Fruit fly (Drosophila melanogaster) whole organism, embryonic: ENCODE data around the gene CG18473.

Experiments
- Abd-B ChIP-seq: fragments of 200-800 bp; sonication (Bioruptor generic); optimal IDR thresholded peaks from 2 replicates; lab custom pipeline; 2018; ENCODE audit warnings: missing biosample characterization, mild to moderate bottlenecking, missing genetic modification characterization, moderate library complexity
- B-H2 ChIP-seq: fragments of 200-800 bp; sonication (Bioruptor generic); optimal IDR thresholded peaks from 2 replicates; lab custom pipeline; 2018; ENCODE audit warnings: missing biosample characterization, mild to moderate bottlenecking, missing genetic modification characterization
- CG10321 ChIP-seq: fragments of 200-800 bp; sonication (Bioruptor generic); IDR thresholded peaks from 2 replicates; pipeline ENCODE4 v1.3.6; 2022; ENCODE audit warnings: missing biosample characterization, missing genetic modification characterization
- CG12219 ChIP-seq: fragments of 200-800 bp; sonication (Bioruptor generic); optimal IDR thresholded peaks from 3 replicates; lab custom pipeline; 2018; ENCODE audit warnings: missing biosample characterization, mild to moderate bottlenecking, missing genetic modification characterization
- CG1233 ChIP-seq: fragments of 200-800 bp; sonication (Bioruptor generic); optimal IDR thresholded peaks from 4 replicates; lab custom pipeline; 2018; ENCODE audit warnings: missing biosample characterization, mild to moderate bottlenecking, missing genetic modification characterization
- CG12769 ChIP-seq: fragments of 200-800 bp; sonication (Bioruptor generic); optimal IDR thresholded peaks from 2 replicates; lab custom pipeline; 2019; ENCODE audit warnings: missing biosample characterization, mild to moderate bottlenecking, missing genetic modification characterization, moderate library complexity
- CG13287 ChIP-seq: fragments of 200-800 bp; sonication (Bioruptor generic); IDR thresholded peaks from 2 replicates; pipeline ENCODE4 v1.3.6; 2022; ENCODE audit warnings: missing biosample characterization, missing genetic modification characterization; ENCODE audit not compliant: partially characterized antibody
- CG13424 ChIP-seq: fragments of 200-800 bp; sonication (Bioruptor generic); optimal IDR thresholded peaks from 2 replicates; lab custom pipeline; 2019; ENCODE audit warnings: missing biosample characterization, mild to moderate bottlenecking, missing genetic modification characterization, moderate library complexity
- CG13775 ChIP-seq: fragments of 200-800 bp; sonication (Bioruptor generic); optimal IDR thresholded peaks from 3 replicates; lab custom pipeline; 2017; ENCODE audit warnings: missing biosample characterization, mild to moderate bottlenecking, missing genetic modification characterization
- CG17328 ChIP-seq: fragments of 200-800 bp; sonication (Bioruptor generic); IDR thresholded peaks from 2 replicates; pipeline ENCODE4 v1.3.6; 2022; ENCODE audit warnings: missing biosample characterization, missing genetic modification characterization
- CG17359 ChIP-seq: fragments of 200-800 bp; sonication (Bioruptor generic); optimal IDR thresholded peaks from 3 replicates; lab custom pipeline; 2018; ENCODE audit warnings: missing biosample characterization, mild to moderate bottlenecking, missing genetic modification characterization, moderate library complexity
- CG17568 ChIP-seq: fragments of 200-800 bp; sonication (Bioruptor generic); optimal IDR thresholded peaks from 2 replicates; lab custom pipeline; 2018; ENCODE audit warnings: missing biosample characterization, mild to moderate bottlenecking, missing genetic modification characterization, moderate library complexity
- CG18619 ChIP-seq: fragments of 200-800 bp; sonication (Bioruptor generic); optimal IDR thresholded peaks from 3 replicates; lab custom pipeline; 2017; ENCODE audit warnings: missing biosample characterization, mild to moderate bottlenecking, missing genetic modification characterization
- CG2116 ChIP-seq: fragments of 200-800 bp; sonication (Bioruptor generic); optimal IDR thresholded peaks from 3 replicates; lab custom pipeline; 2018; ENCODE audit warnings: missing biosample characterization, mild to moderate bottlenecking, missing genetic modification characterization
- CG2202 ChIP-seq: fragments of 200-800 bp; sonication (Bioruptor generic); optimal IDR thresholded peaks from 2 replicates; lab custom pipeline; 2018; ENCODE audit warnings: missing biosample characterization, mild to moderate bottlenecking, missing genetic modification characterization
- CG2712 ChIP-seq: fragments of 200-800 bp; optimal IDR thresholded peaks from 3 replicates; lab custom pipeline; 2019; ENCODE audit warnings: missing biosample characterization, mild to moderate bottlenecking, missing genetic modification characterization, moderate library complexity
- CG2875 ChIP-seq: fragments of 200-800 bp; sonication (Bioruptor generic); optimal IDR thresholded peaks from 2 replicates; lab custom pipeline; 2017; ENCODE audit warnings: missing biosample characterization, mild to moderate bottlenecking, missing genetic modification characterization, missing genetic modification reagents
- CG30403 ChIP-seq: fragments of 200-800 bp; sonication (Bioruptor generic); optimal IDR thresholded peaks from 3 replicates; lab custom pipeline; 2016; ENCODE audit warnings: missing biosample characterization, missing genetic modification characterization
- CG3407 ChIP-seq: fragments of 200-800 bp; sonication (Bioruptor generic); optimal IDR thresholded peaks from 2 replicates; lab custom pipeline; 2018; ENCODE audit warnings: missing biosample characterization, mild to moderate bottlenecking, missing genetic modification characterization
- CG4360 ChIP-seq: fragments of 200-800 bp; sonication (Bioruptor generic); IDR thresholded peaks from 2 replicates; pipeline ENCODE4 v1.3.6; 2022; ENCODE audit warnings: missing biosample characterization, missing genetic modification characterization
- CG7745 ChIP-seq: fragments of 200-800 bp; sonication (Bioruptor generic); optimal IDR thresholded peaks from 2 replicates; lab custom pipeline; 2018; ENCODE audit warnings: missing biosample characterization, mild to moderate bottlenecking, missing genetic modification characterization, moderate library complexity
- Dbx ChIP-seq: fragments of 200-800 bp; sonication (Bioruptor generic); IDR thresholded peaks from 3 replicates; pipeline ENCODE4 v1.3.6; 2022; ENCODE audit warnings: missing biosample characterization, missing genetic modification characterization
- Deaf1 ChIP-seq: fragments of 200-800 bp; optimal IDR thresholded peaks from 3 replicates; lab custom pipeline; 2019; ENCODE audit warnings: missing biosample characterization, mild to moderate bottlenecking, missing genetic modification characterization, moderate library complexity
- Dfd ChIP-seq, 2 experiments: fragments of >200 bp; optimal IDR thresholded peaks; 2 replicates each; lab custom pipeline; 2017; ENCODE audit warnings: missing biosample characterization in 2 of 2, missing genetic modification characterization in 2 of 2
- GATAe ChIP-seq: fragments of 200-800 bp; sonication (Bioruptor generic); conservative IDR thresholded peaks from 2 replicates; pipeline ENCODE4 v1.3.6; 2022; ENCODE audit warnings: missing biosample characterization, missing genetic modification characterization
- H2.0 ChIP-seq: fragments of 200-800 bp; sonication (Bioruptor generic); IDR thresholded peaks from 2 replicates; pipeline ENCODE4 v1.3.6; 2022; ENCODE audit warnings: missing biosample characterization, missing genetic modification characterization
- Meics ChIP-seq: fragments of 200-800 bp; sonication (Bioruptor generic); optimal IDR thresholded peaks from 2 replicates; lab custom pipeline; 2017; ENCODE audit warnings: missing biosample characterization, mild to moderate bottlenecking, missing genetic modification characterization
- Mrtf ChIP-seq: fragments of 200-800 bp; sonication (Bioruptor generic); IDR thresholded peaks from 3 replicates; pipeline ENCODE4 v1.3.6; 2022; ENCODE audit warnings: missing biosample characterization, missing genetic modification characterization
- Six4 ChIP-seq: fragments of 200-800 bp; sonication (Bioruptor generic); optimal IDR thresholded peaks from 2 replicates; lab custom pipeline; 2016; ENCODE audit warnings: missing biosample characterization, missing genetic modification characterization
- Sox100B ChIP-seq: fragments of 200-800 bp; sonication (Bioruptor generic); optimal IDR thresholded peaks from 3 replicates; lab custom pipeline; 2018; ENCODE audit warnings: missing biosample characterization, mild to moderate bottlenecking, missing genetic modification characterization
- Xbp1 ChIP-seq: fragments of 200-800 bp; sonication (Bioruptor generic); optimal IDR thresholded peaks from 3 replicates; lab custom pipeline; 2016; ENCODE audit warnings: missing biosample characterization, mild to moderate bottlenecking, missing genetic modification characterization
- ap ChIP-seq: fragments of 200-800 bp; sonication (Bioruptor generic); IDR thresholded peaks from 2 replicates; pipeline ENCODE4 v1.3.6; 2022; ENCODE audit warnings: missing biosample characterization, missing genetic modification characterization
- az2 ChIP-seq: fragments of 200-800 bp; sonication (Bioruptor generic); optimal IDR thresholded peaks from 3 replicates; lab custom pipeline; 2016; ENCODE audit warnings: missing biosample characterization, missing genetic modification characterization
- caup ChIP-seq: fragments of 200-800 bp; sonication (Bioruptor generic); optimal IDR thresholded peaks from 3 replicates; lab custom pipeline; 2017; ENCODE audit warnings: missing biosample characterization, mild to moderate bottlenecking, missing genetic modification characterization, moderate library complexity; ENCODE audit not compliant: severe bottlenecking
- ci ChIP-seq: fragments of 200-800 bp; sonication (Bioruptor generic); IDR thresholded peaks from 3 replicates; pipeline ENCODE4 v1.3.6; 2022; ENCODE audit warnings: missing biosample characterization, missing genetic modification characterization
- ems ChIP-seq: fragments of 200-800 bp; sonication (Bioruptor generic); optimal IDR thresholded peaks from 3 replicates; lab custom pipeline; 2016; ENCODE audit warnings: missing biosample characterization, missing genetic modification characterization
- en ChIP-seq: fragments of 200-800 bp; sonication (Bioruptor generic); optimal IDR thresholded peaks from 2 replicates; lab custom pipeline; 2016; ENCODE audit warnings: missing biosample characterization, missing genetic modification characterization
- fd96Cb ChIP-seq: fragments of 200-800 bp; sonication (Bioruptor generic); optimal IDR thresholded peaks from 2 replicates; lab custom pipeline; 2018; ENCODE audit warnings: missing biosample characterization, mild to moderate bottlenecking, missing genetic modification characterization, moderate library complexity
- hb ChIP-seq: fragments of 200-800 bp; sonication (Bioruptor generic); IDR thresholded peaks from 3 replicates; pipeline ENCODE4 v1.3.6; 2022; ENCODE audit warnings: missing biosample characterization, missing genetic modification characterization; ENCODE audit not compliant: partially characterized antibody
- her ChIP-seq: fragments of 200-800 bp; sonication (Bioruptor generic); optimal IDR thresholded peaks from 2 replicates; lab custom pipeline; 2016; ENCODE audit warnings: missing biosample characterization, missing genetic modification characterization
- ken ChIP-seq: fragments of 200-800 bp; sonication (Bioruptor generic); IDR thresholded peaks from 3 replicates; pipeline ENCODE4 v1.3.6; 2022; ENCODE audit warnings: missing biosample characterization, missing genetic modification characterization
- lola ChIP-seq, 3 experiments: fragments of >200 bp in 2 of 3; fragments of 200-800 bp in 1 of 3; sonication (Bioruptor generic) in 1 of 3; optimal IDR thresholded peaks; 2 replicates each; lab custom pipeline; 2017 to 2019; ENCODE audit warnings: missing biosample characterization in 3 of 3, missing genetic modification characterization in 3 of 3, mild to moderate bottlenecking in 1 of 3, moderate library complexity in 1 of 3
- peb ChIP-seq: fragments of 200-800 bp; sonication (Bioruptor generic); IDR thresholded peaks from 2 replicates; pipeline ENCODE4 v1.3.6; 2022; ENCODE audit warnings: missing biosample characterization, missing genetic modification characterization
- pros ChIP-seq: fragments of 200-800 bp; sonication (Bioruptor generic); optimal IDR thresholded peaks from 3 replicates; lab custom pipeline; 2019; ENCODE audit warnings: missing biosample characterization, mild to moderate bottlenecking, missing genetic modification characterization, moderate library complexity
- sens-2 ChIP-seq: fragments of 200-800 bp; sonication (Bioruptor generic); IDR thresholded peaks from 2 replicates; pipeline ENCODE4 v1.3.6; 2022; ENCODE audit warnings: missing biosample characterization, missing genetic modification characterization
- sisA ChIP-seq: fragments of 200-800 bp; sonication (Bioruptor generic); IDR thresholded peaks from 2 replicates; pipeline ENCODE4 v1.3.6; 2022; ENCODE audit warnings: missing biosample characterization, missing genetic modification characterization
- stwl ChIP-seq: fragments of 200-800 bp; sonication (Bioruptor generic); optimal IDR thresholded peaks from 3 replicates; lab custom pipeline; 2018; ENCODE audit warnings: missing biosample characterization, mild to moderate bottlenecking, missing genetic modification characterization, moderate library complexity
- tgo ChIP-seq: fragments of 200-800 bp; sonication (Bioruptor generic); IDR thresholded peaks from 3 replicates; pipeline ENCODE4 v1.3.6; 2022; ENCODE audit warnings: missing biosample characterization, missing genetic modification characterization
- tio ChIP-seq: fragments of 200-800 bp; sonication (Bioruptor generic); optimal IDR thresholded peaks from 2 replicates; lab custom pipeline; 2017; ENCODE audit warnings: missing biosample characterization, missing genetic modification characterization, inconsistent platforms
- zfh1 ChIP-seq: fragments of 200-800 bp; sonication (Bioruptor generic); IDR thresholded peaks from 3 replicates; pipeline ENCODE4 v1.3.6; 2022; ENCODE audit warnings: missing biosample characterization, missing genetic modification characterization

CG18473 gene

DNA sequence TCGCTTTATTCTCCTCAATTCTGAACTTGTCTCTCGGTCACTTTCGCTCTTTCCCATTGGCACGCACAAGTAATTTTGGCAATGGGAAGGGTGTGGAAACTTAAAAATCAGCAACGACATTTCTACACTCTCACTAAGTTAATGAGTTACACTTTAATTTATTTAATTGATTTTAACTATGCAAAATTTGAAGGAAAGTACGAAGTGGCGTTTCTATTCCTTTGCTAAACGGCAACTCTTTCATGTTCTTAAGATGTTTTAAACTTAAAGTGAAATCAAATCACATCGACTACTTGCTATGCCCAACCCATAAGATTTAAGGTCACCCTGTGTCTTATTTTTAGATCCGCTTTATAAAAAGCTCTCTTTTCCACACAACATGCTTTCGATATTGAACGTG, 7.3 kb downstream of the CG18473 start (continued):
- TF ChIP-seq sens-2 (no peak), az2 (GFP tag; lab: Kevin White, UChicago) (peak; percentile 28), Deaf1 (no peak), CG18619 (peak; percentile 6), hb (no peak), sisA (peak; percentile 50), Sox100B (GFP tag; lab: Kevin White, UChicago) (peak; percentile 27), CG1233 (GFP tag; lab: Kevin White, UChicago) (peak; percentile 32), CG13424 (tag; lab: Kevin White, UChicago) (peak; percentile 70), ci (GFP tag; lab: Robert Waterston, UW) (0 out of 3 replicates have a peak, but pooled peaks have one; percentile 46), CG2712 (peak; percentile 45), zfh1 (GFP tag; lab: Robert Waterston, UW) (peak; percentile 35; the same call in 1 of the 3 replicates), fd96Cb (peak; percentile 40), CG12219 (GFP tag; lab: Kevin White, UChicago) (peak; percentile 50), CG10321 (GFP tag; lab: Robert Waterston, UW) (no peak), Dfd (GFP tag; optimal IDR thresholded peaks at IDR 0.05; lab: Kevin White, UChicago) (no peak), CG4360 (GFP tag; lab: Robert Waterston, UW) (no peak), CG3407 (GFP tag; lab: Kevin White, UChicago) (no peak), B-H2 (GFP tag; lab: Kevin White, UChicago) (no peak), Meics (peak; percentile 76), ap (GFP tag; lab: Robert Waterston, UW) (no peak), tgo (GFP tag; lab: Robert Waterston, UW) (peak; percentile 64; the same call in 2 of the 3 replicates), CG17568 (GFP tag; lab: Kevin White, UChicago) (peak; percentile 57), CG13775 (GFP tag; lab: Kevin White, UChicago) (peak; percentile 8), CG17359 (tag; lab: Kevin White, UChicago) (peak; percentile 67), CG30403 (GFP tag; lab: Kevin White, UChicago) (peak; percentile 62), CG2875 (GFP tag; lab: Kevin White, UChicago) (no peak), tio (GFP tag; lab: Kevin White, UChicago) (peak; percentile 13), GATAe (no peak), her (GFP tag; lab: Kevin White, UChicago) (no peak), Abd-B (no peak), lola (GFP tag; optimal IDR thresholded peaks at IDR 0.05; lab: Kevin White, UChicago) (no peak), CG13287 (GFP tag; lab: Robert Waterston, UW) (no peak), H2.0 (peak; percentile 13; the same call in 1 of the 2 replicates), Mrtf (GFP tag; lab: Robert Waterston, UW) (0 out of 3 replicates have a peak, but pooled peaks have one; percentile 25), CG17328 (GFP tag; lab: Robert Waterston, UW) (peak; percentile 34; the same call in 1 of the 2 replicates), Dbx (GFP tag; lab: Robert Waterston, UW) (peak; percentile 71; the same call in 2 of the 3 replicates), peb (GFP tag; lab: Robert Waterston, UW) (no peak), caup (GFP tag; lab: Kevin White, UChicago) (peak; percentile 24), stwl (no peak), ems (GFP tag; lab: Kevin White, UChicago) (no peak), Xbp1 (peak; percentile 62), en (GFP tag; lab: Kevin White, UChicago) (no peak), CG2202 (tag; lab: Kevin White, UChicago) (no peak), ken (no peak), CG2116 (GFP tag; lab: Kevin White, UChicago) (no peak), CG7745 (no peak), pros (GFP tag; lab: Kevin White, UChicago) (no peak), CG12769 (tag; lab: Kevin White, UChicago) (peak; percentile 45), Six4 (GFP tag; lab: Kevin White, UChicago) (peak; percentile 22)
